Worm (Caenorhabditis elegans): ENCODE data around the gene nspb-8.
A peak's percentile ranks its signal among the peaks of the same experiment; 100 is the strongest.

The nspb-8 gene

ce11 chrII:14618764-14619163, 38.3 kb upstream of the nspb-8 start:
- TF ChIP-seq nhr-25 (tag; optimal IDR thresholded peaks at IDR 0.05) (peak; percentile 19), elt-1 (tag; optimal IDR thresholded peaks at IDR 0.05) (no peak), ZK546.5 (tag; optimal IDR thresholded peaks at IDR 0.05) (no peak), nhr-237 (tag; optimal IDR thresholded peaks at IDR 0.05) (no peak), nhr-23 (tag; optimal IDR thresholded peaks at IDR 0.05) (peak; percentile 10)

ce11 chrII:14618158-14618557, 37.7 kb upstream of the nspb-8 start:
- TF ChIP-seq ceh-16 (tag; optimal IDR thresholded peaks at IDR 0.05) (no peak), lin-15B (tag; optimal IDR thresholded peaks at IDR 0.05) (no peak), nhr-76 (tag; optimal IDR thresholded peaks at IDR 0.05) (no peak), nhr-237 (tag; optimal IDR thresholded peaks at IDR 0.05) (no peak), daf-12 (tag; optimal IDR thresholded peaks at IDR 0.05) (no peak), skn-1 (tag; optimal IDR thresholded peaks at IDR 0.05) (no peak), nhr-12 (tag; optimal IDR thresholded peaks at IDR 0.05) (no peak), unc-39 (tag; optimal IDR thresholded peaks at IDR 0.05) (no peak), fkh-2 (tag; optimal IDR thresholded peaks at IDR 0.05) (no peak), zag-1 (tag; optimal IDR thresholded peaks at IDR 0.05) (no peak), nhr-77 (tag; optimal IDR thresholded peaks at IDR 0.05) (no peak), egl-5 (tag; optimal IDR thresholded peaks at IDR 0.05) (no peak), eor-1 (tag; optimal IDR thresholded peaks at IDR 0.05) (no peak), elt-2 (tag; optimal IDR thresholded peaks at IDR 0.05) (no peak), nhr-25 (tag; optimal IDR thresholded peaks at IDR 0.05) (no peak), hmg-11 (tag; optimal IDR thresholded peaks at IDR 0.05) (no peak), nhr-23 (tag; optimal IDR thresholded peaks at IDR 0.05) (no peak)

- TF ChIP-seq elt-2 (tag; optimal IDR thresholded peaks at IDR 0.05) = no peak
- peak; percentile 30 for TF ChIP-seq ama-1 (optimal IDR thresholded peaks at IDR 0.05)
- TF ChIP-seq nhr-43 (tag; optimal IDR thresholded peaks at IDR 0.05; ENCODE audit: poor library complexity, severe bottlenecking) = peak; percentile 11
- TF ChIP-seq sea-2 (GFP tag; optimal IDR thresholded peaks at IDR 0.05) = no peak
- peak; percentile 19 for TF ChIP-seq nhr-25 (tag; optimal IDR thresholded peaks at IDR 0.05)
- no peak for TF ChIP-seq nhr-12 (tag; optimal IDR thresholded peaks at IDR 0.05)
- no peak for TF ChIP-seq pha-4 (tag; optimal IDR thresholded peaks at IDR 0.05)
- TF ChIP-seq elt-1 (tag; optimal IDR thresholded peaks at IDR 0.05) = no peak
- no peak for TF ChIP-seq daf-12 (tag; optimal IDR thresholded peaks at IDR 0.05)
- TF ChIP-seq unc-62 (GFP tag; optimal IDR thresholded peaks at IDR 0.05) = no peak
- no peak for TF ChIP-seq unc-39 (tag; optimal IDR thresholded peaks at IDR 0.05)
- peak; percentile 4 for TF ChIP-seq nfya-1 (tag; optimal IDR thresholded peaks at IDR 0.05; ENCODE audit: insufficient read depth)
- no peak for TF ChIP-seq hmg-11 (tag; optimal IDR thresholded peaks at IDR 0.05)
- TF ChIP-seq skn-1 (tag; optimal IDR thresholded peaks at IDR 0.05) = no peak
- TF ChIP-seq lin-15B (tag; optimal IDR thresholded peaks at IDR 0.05) = no peak
- TF ChIP-seq zag-1 (tag; optimal IDR thresholded peaks at IDR 0.05) = no peak
- peak; percentile 48 for TF ChIP-seq lsy-12 (tag; optimal IDR thresholded peaks at IDR 0.05)
- peak; percentile 10 for TF ChIP-seq nhr-77 (tag; optimal IDR thresholded peaks at IDR 0.05)
- no peak for TF ChIP-seq ceh-82 (tag; optimal IDR thresholded peaks at IDR 0.05)
- TF ChIP-seq nhr-237 (tag; optimal IDR thresholded peaks at IDR 0.05) = no peak
Measured at ce11 chrII:14616927-14617326, 36.5 kb upstream of the nspb-8 start.

ce11 chrII:14616402-14616801, 36.0 kb upstream of the nspb-8 start:
- peak in 1 of 3 experiments; percentile 64 for TF ChIP-seq elt-3 (tag; optimal IDR thresholded peaks at IDR 0.05)
- peak; percentile 21 for TF ChIP-seq nhr-43 (tag; optimal IDR thresholded peaks at IDR 0.05; ENCODE audit: poor library complexity, severe bottlenecking)
- no peak for TF ChIP-seq daf-12 (tag; optimal IDR thresholded peaks at IDR 0.05)
- peak; percentile 28 for TF ChIP-seq elt-2 (tag; optimal IDR thresholded peaks at IDR 0.05)
- TF ChIP-seq ztf-11 (tag; optimal IDR thresholded peaks at IDR 0.05) = no peak
- TF ChIP-seq aly-2 (tag; optimal IDR thresholded peaks at IDR 0.05) = no peak
- peak; percentile 57 for TF ChIP-seq nhr-23 (tag; optimal IDR thresholded peaks at IDR 0.05)

- TF ChIP-seq daf-12 (tag; optimal IDR thresholded peaks at IDR 0.05) (no peak), fkh-2 (tag; optimal IDR thresholded peaks at IDR 0.05) (no peak)
Measured at ce11 chrII:14615735-14616134, 35.3 kb upstream of the nspb-8 start, which contains the start of gene mltn-9. TSS of gene mltn-9 (plus strand) at chrII:14616035.

ce11 chrII:14611307-14611706, 30.9 kb upstream of the nspb-8 start:
- no peak for TF ChIP-seq nhr-67 (tag; optimal IDR thresholded peaks at IDR 0.05)
- peak; percentile 45 for TF ChIP-seq ama-1 (optimal IDR thresholded peaks at IDR 0.05)

Measured in whole organism, L3 larva.